Fruit fly (Drosophila melanogaster) whole organism, embryonic: ENCODE results near the gene CG34134.

Experiments used
- Bteb2 ChIP-seq: fragments of 200-800 bp; sonication (Bioruptor generic); optimal IDR thresholded peaks from 2 replicates; lab custom pipeline; 2016; ENCODE audit warnings: missing biosample characterization, missing genetic modification characterization
- CG10274 ChIP-seq: fragments of 200-800 bp; sonication (Bioruptor generic); optimal IDR thresholded peaks from 3 replicates; lab custom pipeline; 2017; ENCODE audit warnings: missing biosample characterization, mild to moderate bottlenecking, missing genetic modification characterization
- CG11085 ChIP-seq: fragments of 200-800 bp; sonication (Bioruptor generic); IDR thresholded peaks from 2 replicates; pipeline ENCODE4 v1.3.6; 2022; ENCODE audit warnings: missing biosample characterization, missing genetic modification characterization
- CG1233 ChIP-seq: fragments of 200-800 bp; sonication (Bioruptor generic); optimal IDR thresholded peaks from 4 replicates; lab custom pipeline; 2018; ENCODE audit warnings: missing biosample characterization, mild to moderate bottlenecking, missing genetic modification characterization
- CG15601 ChIP-seq: fragments of 200-800 bp; sonication (Bioruptor generic); optimal IDR thresholded peaks from 3 replicates; lab custom pipeline; 2019; ENCODE audit warnings: missing biosample characterization, mild to moderate bottlenecking, missing genetic modification characterization, moderate library complexity
- CG17568 ChIP-seq: fragments of 200-800 bp; sonication (Bioruptor generic); optimal IDR thresholded peaks from 2 replicates; lab custom pipeline; 2018; ENCODE audit warnings: missing biosample characterization, mild to moderate bottlenecking, missing genetic modification characterization, moderate library complexity
- CG2120 ChIP-seq: fragments of 200-800 bp; sonication (Bioruptor generic); optimal IDR thresholded peaks from 3 replicates; lab custom pipeline; 2016; ENCODE audit warnings: missing biosample characterization, missing genetic modification characterization
- CG3995 ChIP-seq: fragments of 200-800 bp; sonication (Bioruptor generic); optimal IDR thresholded peaks from 3 replicates; lab custom pipeline; 2016; ENCODE audit warnings: missing biosample characterization, missing genetic modification characterization
- CG43689 ChIP-seq: fragments of 200-800 bp; sonication (Bioruptor generic); IDR thresholded peaks from 2 replicates; pipeline ENCODE4 v1.3.6; 2022; ENCODE audit warnings: missing biosample characterization, missing genetic modification characterization
- CG6765 ChIP-seq: fragments of 200-800 bp; sonication (Bioruptor generic); optimal IDR thresholded peaks from 3 replicates; lab custom pipeline; 2017; ENCODE audit warnings: missing biosample characterization, mild to moderate bottlenecking, missing genetic modification characterization
- CG6854 ChIP-seq: fragments of 200-800 bp; sonication (Bioruptor generic); optimal IDR thresholded peaks from 3 replicates; lab custom pipeline; 2017; ENCODE audit warnings: missing biosample characterization, mild to moderate bottlenecking, missing genetic modification characterization
- CG8388 ChIP-seq: fragments of 200-800 bp; sonication (Bioruptor generic); optimal IDR thresholded peaks from 2 replicates; lab custom pipeline; 2019; ENCODE audit warnings: missing biosample characterization, mild to moderate bottlenecking, missing genetic modification characterization, moderate library complexity
- CG9609 ChIP-seq: fragments of 200-800 bp; sonication (Bioruptor generic); optimal IDR thresholded peaks from 3 replicates; lab custom pipeline; 2016; ENCODE audit warnings: missing biosample characterization, missing genetic modification characterization
- CG9727 ChIP-seq: fragments of 200-800 bp; sonication (Bioruptor generic); optimal IDR thresholded peaks from 3 replicates; lab custom pipeline; 2017; ENCODE audit warnings: missing biosample characterization, mild to moderate bottlenecking, missing genetic modification characterization
- CrebB ChIP-seq: fragments of 200-800 bp; sonication (Bioruptor generic); optimal IDR thresholded peaks from 3 replicates; lab custom pipeline; 2018; ENCODE audit warnings: missing biosample characterization, mild to moderate bottlenecking, missing genetic modification characterization
- E2f2 ChIP-seq: fragments of 200-800 bp; sonication (Bioruptor generic); IDR thresholded peaks from 2 replicates; pipeline ENCODE4 v1.3.6; 2022; ENCODE audit warnings: missing biosample characterization, missing genetic modification characterization
- Ets65A ChIP-seq: fragments of 200-800 bp; sonication (Bioruptor generic); peaks from one replicate; lab custom pipeline; 2016; ENCODE audit warnings: missing biosample characterization, missing genetic modification characterization
- Hsf ChIP-seq: fragments of 200-800 bp; sonication (Bioruptor generic); optimal IDR thresholded peaks from 3 replicates; lab custom pipeline; 2016; ENCODE audit warnings: missing biosample characterization, missing genetic modification characterization
- Meics ChIP-seq: fragments of 200-800 bp; sonication (Bioruptor generic); optimal IDR thresholded peaks from 2 replicates; lab custom pipeline; 2017; ENCODE audit warnings: missing biosample characterization, mild to moderate bottlenecking, missing genetic modification characterization
- Scr ChIP-seq: fragments of 200-800 bp; sonication (Bioruptor generic); IDR thresholded peaks from 2 replicates; pipeline ENCODE4 v1.3.6; 2022; ENCODE audit warnings: missing biosample characterization, missing genetic modification characterization; ENCODE audit not compliant: partially characterized antibody
- Sin3A ChIP-seq: fragments of >200 bp; optimal IDR thresholded peaks from 2 replicates; lab custom pipeline; 2018
- Sry-β ChIP-seq: fragments of 200-800 bp; sonication (Bioruptor generic); optimal IDR thresholded peaks from 2 replicates; lab custom pipeline; 2018; ENCODE audit warnings: missing biosample characterization, mild to moderate bottlenecking, missing genetic modification characterization, moderate library complexity
- Sry-δ ChIP-seq: fragments of 200-800 bp; sonication (Bioruptor generic); optimal IDR thresholded peaks from 2 replicates; lab custom pipeline; 2016; ENCODE audit warnings: missing biosample characterization, missing genetic modification characterization
- Vsx1 ChIP-seq: fragments of 200-800 bp; sonication (Bioruptor generic); optimal IDR thresholded peaks from 2 replicates; lab custom pipeline; 2017; ENCODE audit warnings: missing biosample characterization, mild to moderate bottlenecking, missing genetic modification characterization, missing genetic modification reagents
- Xbp1 ChIP-seq: fragments of 200-800 bp; sonication (Bioruptor generic); optimal IDR thresholded peaks from 3 replicates; lab custom pipeline; 2016; ENCODE audit warnings: missing biosample characterization, mild to moderate bottlenecking, missing genetic modification characterization
- ato ChIP-seq: fragments of 200-800 bp; sonication (Bioruptor generic); IDR thresholded peaks from 2 replicates; pipeline ENCODE4 v1.3.6; 2022; ENCODE audit warnings: missing biosample characterization, missing genetic modification characterization; ENCODE audit not compliant: partially characterized antibody
- crc ChIP-seq: fragments of 200-800 bp; sonication (Bioruptor generic); optimal IDR thresholded peaks from 2 replicates; lab custom pipeline; 2016; ENCODE audit warnings: missing biosample characterization, missing genetic modification characterization
- croc ChIP-seq: fragments of 200-800 bp; sonication (Bioruptor generic); conservative IDR thresholded peaks from 3 replicates; pipeline ENCODE4 v1.3.6; 2022; ENCODE audit warnings: missing biosample characterization, missing genetic modification characterization
- en ChIP-seq: fragments of 200-800 bp; sonication (Bioruptor generic); optimal IDR thresholded peaks from 2 replicates; lab custom pipeline; 2016; ENCODE audit warnings: missing biosample characterization, missing genetic modification characterization
- gce ChIP-seq: fragments of 200-800 bp; sonication (Bioruptor generic); IDR thresholded peaks from 3 replicates; pipeline ENCODE4 v1.3.6; 2022; ENCODE audit warnings: missing biosample characterization, missing genetic modification characterization
- grau ChIP-seq: fragments of 200-800 bp; optimal IDR thresholded peaks from 3 replicates; lab custom pipeline; 2019; ENCODE audit warnings: missing biosample characterization, mild to moderate bottlenecking, missing genetic modification characterization, moderate library complexity
- gsb-n ChIP-seq: fragments of 200-800 bp; sonication (Bioruptor generic); optimal IDR thresholded peaks from 3 replicates; lab custom pipeline; 2018; ENCODE audit warnings: missing biosample characterization, mild to moderate bottlenecking, missing genetic modification characterization
- gt ChIP-seq: fragments of 200-800 bp; sonication (Bioruptor generic); IDR thresholded peaks from 2 replicates; pipeline ENCODE4 v1.3.6; 2022; ENCODE audit warnings: missing biosample characterization, missing genetic modification characterization
- h ChIP-seq: fragments of >200 bp; optimal IDR thresholded peaks from 2 replicates; lab custom pipeline; 2017
- hbn ChIP-seq: fragments of 200-800 bp; sonication (Bioruptor generic); IDR thresholded peaks from 2 replicates; pipeline ENCODE4 v1.3.6; 2022; ENCODE audit warnings: missing biosample characterization, missing genetic modification characterization; ENCODE audit not compliant: partially characterized antibody
- her ChIP-seq: fragments of 200-800 bp; sonication (Bioruptor generic); optimal IDR thresholded peaks from 2 replicates; lab custom pipeline; 2016; ENCODE audit warnings: missing biosample characterization, missing genetic modification characterization
- hkb ChIP-seq, 2 experiments: fragments of 200-800 bp in 1 of 2; fragments of >200 bp in 1 of 2; sonication (Bioruptor generic) in 1 of 2; IDR thresholded peaks in 1 of 2; optimal IDR thresholded peaks in 1 of 2; 2 replicates each; pipeline versions ENCODE4 v1.3.6 to Lab custom; 2017 to 2022; ENCODE audit warnings: missing biosample characterization in 1 of 2, missing genetic modification characterization in 1 of 2
- kni ChIP-seq: fragments of 200-800 bp; sonication (Bioruptor generic); optimal IDR thresholded peaks from 3 replicates; lab custom pipeline; 2017; ENCODE audit warnings: mild to moderate bottlenecking, missing biosample characterization, missing genetic modification reagents, missing genetic modification characterization
- mirr ChIP-seq: fragments of 200-800 bp; sonication (Bioruptor generic); optimal IDR thresholded peaks from 3 replicates; lab custom pipeline; 2018; ENCODE audit warnings: missing biosample characterization, mild to moderate bottlenecking, missing genetic modification characterization
- oc ChIP-seq: fragments of 200-800 bp; sonication (Bioruptor generic); optimal IDR thresholded peaks from 2 replicates; lab custom pipeline; 2018; ENCODE audit warnings: missing biosample characterization, mild to moderate bottlenecking, missing genetic modification characterization, moderate library complexity
- pan ChIP-seq, 4 experiments: fragments of >200 bp in 3 of 4; fragments of 200-800 bp in 1 of 4; sonication (Bioruptor generic) in 1 of 4; optimal IDR thresholded peaks in 3 of 4; IDR thresholded peaks in 1 of 4; 2 replicates each; pipeline versions ENCODE4 v1.3.6 to Lab custom; 2017 to 2022; ENCODE audit warnings: missing biosample characterization in 2 of 4, missing genetic modification characterization in 2 of 4, mixed read lengths in 1 of 4
- pros ChIP-seq: fragments of 200-800 bp; sonication (Bioruptor generic); optimal IDR thresholded peaks from 3 replicates; lab custom pipeline; 2019; ENCODE audit warnings: missing biosample characterization, mild to moderate bottlenecking, missing genetic modification characterization, moderate library complexity
- repo ChIP-seq: fragments of 200-800 bp; sonication (Bioruptor generic); optimal IDR thresholded peaks from 2 replicates; lab custom pipeline; 2016; ENCODE audit warnings: missing biosample characterization, missing genetic modification characterization
- slbo ChIP-seq: fragments of 200-800 bp; sonication (Bioruptor generic); IDR thresholded peaks from 2 replicates; pipeline ENCODE4 v1.3.6; 2022; ENCODE audit warnings: missing biosample characterization, missing genetic modification characterization
- slou ChIP-seq: fragments of 200-800 bp; sonication (Bioruptor generic); optimal IDR thresholded peaks from 3 replicates; lab custom pipeline; 2016; ENCODE audit warnings: missing biosample characterization, missing genetic modification characterization
- slp2 ChIP-seq: fragments of 200-800 bp; sonication (Bioruptor generic); optimal IDR thresholded peaks from 2 replicates; lab custom pipeline; 2016; ENCODE audit warnings: missing biosample characterization, missing genetic modification characterization
- sob ChIP-seq: fragments of 200-800 bp; sonication (Bioruptor generic); IDR thresholded peaks from 2 replicates; pipeline ENCODE4 v1.3.6; 2022; ENCODE audit warnings: missing biosample characterization, missing genetic modification characterization
- ssp ChIP-seq: fragments of 200-800 bp; sonication (Bioruptor generic); IDR thresholded peaks from 2 replicates; pipeline ENCODE4 v1.3.6; 2022; ENCODE audit warnings: missing biosample characterization, missing genetic modification characterization
- tna ChIP-seq: fragments of 200-800 bp; sonication (Bioruptor generic); IDR thresholded peaks from 2 replicates; pipeline ENCODE4 v1.3.6; 2022; ENCODE audit warnings: missing biosample characterization, missing genetic modification characterization; ENCODE audit not compliant: partially characterized antibody
- ttk ChIP-seq: fragments of 200-800 bp; sonication (Bioruptor generic); IDR thresholded peaks from 2 replicates; pipeline ENCODE4 v2.1.2; 2022; ENCODE audit warnings: missing biosample characterization, missing genetic modification characterization
- vfl ChIP-seq: fragments of 200-800 bp; sonication (Bioruptor generic); optimal IDR thresholded peaks from 2 replicates; lab custom pipeline; 2016; ENCODE audit warnings: missing biosample characterization, missing genetic modification characterization
- zf30C ChIP-seq: fragments of 200-800 bp; sonication (Bioruptor generic); optimal IDR thresholded peaks from 3 replicates; lab custom pipeline; 2018; ENCODE audit warnings: missing biosample characterization, mild to moderate bottlenecking, missing genetic modification characterization

The CG34134 gene

dm6 chr2L:8213987-8214386, 23.4 kb upstream of the CG34134 start, which contains the start of gene CG8353 (continued):
- no peak for TF ChIP-seq CrebB (tag; lab: Kevin White, UChicago)
- TF ChIP-seq CG11085 (GFP tag; lab: Robert Waterston, UW) = no peak
- TF ChIP-seq CG15601 (tag; lab: Kevin White, UChicago) = no peak
- no peak for TF ChIP-seq CG6765 (GFP tag; lab: Kevin White, UChicago)
- no peak for TF ChIP-seq ato (GFP tag; lab: Robert Waterston, UW)
- TF ChIP-seq Scr = no peak
- TF ChIP-seq CG1233 (GFP tag; lab: Kevin White, UChicago) = no peak
- peak; percentile 27 for TF ChIP-seq CG6854 (GFP tag; lab: Kevin White, UChicago)
- no peak for TF ChIP-seq CG10274
- no peak for TF ChIP-seq Sry-β (GFP tag; lab: Kevin White, UChicago)
- TF ChIP-seq Sin3A (lab: Kevin White, UChicago) = no peak
- no peak for TF ChIP-seq crc (GFP tag; lab: Kevin White, UChicago)
- TF ChIP-seq CG8388 (GFP tag; lab: Kevin White, UChicago) = no peak
- TF ChIP-seq CG43689 (GFP tag; lab: Robert Waterston, UW) = no peak
- no peak for TF ChIP-seq her (GFP tag; lab: Kevin White, UChicago)
- no peak for TF ChIP-seq slou (GFP tag; lab: Kevin White, UChicago)
- TF ChIP-seq Ets65A (GFP tag; lab: Kevin White, UChicago) = peak; percentile 14
- TF ChIP-seq slbo = no peak
- no peak for TF ChIP-seq vfl (GFP tag; lab: Kevin White, UChicago)
- TF ChIP-seq Vsx1 (GFP tag; lab: Kevin White, UChicago) = no peak
- peak; percentile 33 for TF ChIP-seq pros (GFP tag; lab: Kevin White, UChicago)
- TF ChIP-seq CG17568 (GFP tag; lab: Kevin White, UChicago) = no peak
- no peak for TF ChIP-seq tna (GFP tag; lab: Robert Waterston, UW)
- no peak for TF ChIP-seq Hsf (GFP tag; lab: Kevin White, UChicago)
- no peak for TF ChIP-seq grau (tag; lab: Kevin White, UChicago)
- no peak for TF ChIP-seq ttk (GFP tag; lab: Robert Waterston, UW)
- TF ChIP-seq Sry-δ (GFP tag; lab: Kevin White, UChicago) = peak; percentile 1
- TF ChIP-seq gsb-n (tag; lab: Kevin White, UChicago) = no peak
- no peak for TF ChIP-seq repo (GFP tag; lab: Kevin White, UChicago)
- TF ChIP-seq zf30C (GFP tag; lab: Kevin White, UChicago) = no peak
- no peak for TF ChIP-seq slp2 (GFP tag; lab: Kevin White, UChicago)
- TF ChIP-seq Xbp1 = no peak
- no peak for TF ChIP-seq ssp (GFP tag; lab: Robert Waterston, UW)
- TF ChIP-seq mirr (GFP tag; lab: Kevin White, UChicago) = peak; percentile 80
- no peak for TF ChIP-seq en (GFP tag; lab: Kevin White, UChicago)
- no peak for TF ChIP-seq kni (GFP tag; lab: Kevin White, UChicago)
- no peak for TF ChIP-seq oc (tag; lab: Kevin White, UChicago)
- TF ChIP-seq gt (GFP tag; lab: Robert Waterston, UW) = no peak
- TF ChIP-seq croc = no peak
- TF ChIP-seq pan (optimal IDR thresholded peaks at IDR 0.05; lab: Kevin White, UChicago) = no peak
- no peak for TF ChIP-seq pan (GFP tag; optimal IDR thresholded peaks at IDR 0.05 in 1 of 2, IDR thresholded peaks at IDR 0.05 in 1 of 2)
- TF ChIP-seq h (lab: Kevin White, UChicago) = no peak
- TF ChIP-seq CG9609 (GFP tag; lab: Kevin White, UChicago) = no peak
- no peak for TF ChIP-seq Bteb2 (GFP tag; lab: Kevin White, UChicago)
- TF ChIP-seq hbn (GFP tag; lab: Robert Waterston, UW) = no peak
- TF ChIP-seq CG9727 (GFP tag; lab: Kevin White, UChicago) = no peak
- no peak for TF ChIP-seq CG3995 (GFP tag; lab: Kevin White, UChicago)
- no peak for TF ChIP-seq E2f2 (GFP tag; lab: Robert Waterston, UW)
- TF ChIP-seq CG2120 (GFP tag; lab: Kevin White, UChicago) = peak; percentile 12
- TF ChIP-seq hkb (optimal IDR thresholded peaks at IDR 0.05; lab: Kevin White, UChicago) = no peak
- TF ChIP-seq hkb (GFP tag; IDR thresholded peaks at IDR 0.05; lab: Robert Waterston, UW) = no peak
- no peak for TF ChIP-seq Meics (GFP tag; lab: Kevin White, UChicago)
- no peak for TF ChIP-seq gce
- TF ChIP-seq sob = no peak
